Worm (Caenorhabditis elegans): ENCODE measurements around the gene F54B11.9.

- TF ChIP-seq ama-1 (optimal IDR thresholded peaks at IDR 0.05): no peak
- no peak for TF ChIP-seq nhr-76 (tag; optimal IDR thresholded peaks at IDR 0.05)
- TF ChIP-seq egl-27 (tag; optimal IDR thresholded peaks at IDR 0.05): no peak
- no peak for TF ChIP-seq snpc-4 (tag; optimal IDR thresholded peaks at IDR 0.05)
- TF ChIP-seq sea-2 (GFP tag; optimal IDR thresholded peaks at IDR 0.05): no peak
- TF ChIP-seq skn-1 (tag; optimal IDR thresholded peaks at IDR 0.05): no peak
- no peak for TF ChIP-seq ztf-11 (tag; optimal IDR thresholded peaks at IDR 0.05)
- no peak for TF ChIP-seq aly-2 (tag; optimal IDR thresholded peaks at IDR 0.05)
- no peak for TF ChIP-seq nhr-43 (tag; optimal IDR thresholded peaks at IDR 0.05; ENCODE audit: poor library complexity, severe bottlenecking)
- no peak for TF ChIP-seq pqm-1 (tag; optimal IDR thresholded peaks at IDR 0.05)
- no peak for TF ChIP-seq elt-3 (tag; optimal IDR thresholded peaks at IDR 0.05)
These were observed 34.2 kb downstream of the F54B11.9 start, which contains the start of gene twk-20 for ce11 chrX:13639577-13639976.

Data from whole organism, L3 larva.